Fruit fly (Drosophila melanogaster) whole organism, pupa: Measurements from ENCODE around the gene CG34429.

Experiments used
- CG13204 ChIP-seq: fragments of 200-800 bp; sonication (Bioruptor generic); optimal IDR thresholded peaks from 2 replicates; lab custom pipeline; 2018; ENCODE audit warnings: missing biosample characterization, mild to moderate bottlenecking, missing genetic modification characterization, moderate library complexity
- CG15710 ChIP-seq: fragments of 200-800 bp; sonication (Bioruptor generic); optimal IDR thresholded peaks from 2 replicates; lab custom pipeline; 2018; ENCODE audit warnings: missing biosample characterization, mild to moderate bottlenecking, missing genetic modification characterization, moderate library complexity
- CG17806 ChIP-seq: fragments of 200-800 bp; sonication (Bioruptor generic); optimal IDR thresholded peaks from 2 replicates; lab custom pipeline; 2018; ENCODE audit warnings: missing biosample characterization, mild to moderate bottlenecking, missing genetic modification characterization, moderate library complexity
- EcR ChIP-seq: fragments of 200-800 bp; sonication (Bioruptor generic); optimal IDR thresholded peaks from 3 replicates; lab custom pipeline; 2019; ENCODE audit warnings: missing biosample characterization, missing genetic modification characterization, mild to moderate bottlenecking, moderate library complexity, missing genetic modification reagents
- Ets98B ChIP-seq: fragments of 200-800 bp; sonication (Bioruptor generic); IDR thresholded peaks from 2 replicates; pipeline ENCODE4 v1.3.6; 2022; ENCODE audit warnings: missing biosample characterization, missing genetic modification characterization
- Pif1B ChIP-seq: fragments of 200-800 bp; sonication (Bioruptor generic); optimal IDR thresholded peaks from 3 replicates; lab custom pipeline; 2016; ENCODE audit warnings: missing biosample characterization, missing genetic modification characterization
- rn ChIP-seq: fragments of 200-800 bp; sonication (Bioruptor generic); IDR thresholded peaks from 2 replicates; pipeline ENCODE4 v1.3.6; 2022; ENCODE audit warnings: missing biosample characterization, missing genetic modification characterization

dm6 chr3L:13021727-13022126, 41.1 kb upstream of the CG34429 start:
- TF ChIP-seq CG15710 (tag; lab: Kevin White, UChicago) (no peak), EcR (GFP tag; lab: Kevin White, UChicago) (peak; percentile 13), CG17806 (tag; lab: Kevin White, UChicago) (peak; percentile 11), rn (no peak), CG13204 (GFP tag; lab: Kevin White, UChicago) (no peak), Ets98B (GFP tag; lab: Robert Waterston, UW) (no peak), Pif1B (GFP tag; lab: Kevin White, UChicago) (no peak)
